Fruit fly (Drosophila melanogaster) whole organism, adult: ENCODE results near the gene kek6.

Experiments
- CG12768 ChIP-seq: fragments of 200-800 bp; sonication (Bioruptor generic); optimal IDR thresholded peaks from 2 replicates; lab custom pipeline; 2017; ENCODE audit warnings: missing biosample characterization, missing genetic modification characterization, mild to moderate bottlenecking, moderate library complexity, missing genetic modification reagents
- ovo ChIP-seq: fragments of 200-800 bp; sonication (Bioruptor generic); optimal IDR thresholded peaks from 2 replicates; lab custom pipeline; 2016; ENCODE audit warnings: missing biosample characterization, missing genetic modification characterization

dm6 chr3R:31592256-31592879, 29.6 kb upstream of the kek6 start, which contains the start of gene CG1774:
- peak; percentile 46 for TF ChIP-seq ovo
- TF ChIP-seq CG12768 (GFP tag; lab: Kevin White, UChicago): peak; percentile 97
